Worm (Caenorhabditis elegans) whole organism, L4 larva: ENCODE measurements around the gene ttm-2.

Experiments
- D1046.2 ChIP-seq: fragments of 200-800 bp; sonication (Bioruptor generic); IDR thresholded peaks from 2 replicates; pipeline ENCODE4 v1.3.6; 2022; ENCODE audit warnings: missing genetic modification characterization, missing compliant biosample characterization
- F10B5.3 ChIP-seq: sonication (generic microtip); optimal IDR thresholded peaks from 2 replicates; lab custom pipeline; 2016; ENCODE audit warnings: mild to moderate bottlenecking, missing genetic modification characterization, missing compliant biosample characterization
- F26F4.8 ChIP-seq: fragments of 200-800 bp; sonication (Bioruptor generic); conservative IDR thresholded peaks from 2 replicates; pipeline ENCODE4 v1.3.6; 2022; ENCODE audit warnings: missing genetic modification characterization, missing compliant biosample characterization
- F37D6.2 ChIP-seq: sonication (generic microtip); optimal IDR thresholded peaks from 2 replicates; lab custom pipeline; 2016; ENCODE audit warnings: mild to moderate bottlenecking, missing genetic modification characterization, missing compliant biosample characterization
- F44E2.7 ChIP-seq: fragments of 200-800 bp; sonication (Bioruptor generic); IDR thresholded peaks from 2 replicates; pipeline ENCODE4 v2.1.2; 2022; ENCODE audit warnings: missing genetic modification characterization, missing compliant biosample characterization
- F49E8.2 ChIP-seq: sonication (generic microtip); optimal IDR thresholded peaks from 2 replicates; lab custom pipeline; 2016; ENCODE audit warnings: missing compliant biosample characterization, mild to moderate bottlenecking, missing genetic modification characterization, borderline replicate concordance
- Y48G9A.11 ChIP-seq: fragments of 200-800 bp; sonication (Bioruptor generic); IDR thresholded peaks from 2 replicates; pipeline ENCODE4 v1.3.6; 2022; ENCODE audit warnings: missing genetic modification reagents, missing genetic modification characterization, missing compliant biosample characterization
- Y5F2A.4 ChIP-seq: fragments of 200-800 bp; sonication (Bioruptor generic); optimal IDR thresholded peaks from 2 replicates; lab custom pipeline; 2018; ENCODE audit warnings: mild to moderate bottlenecking, missing genetic modification characterization, missing compliant biosample characterization
- Y75B8A.6 ChIP-seq: fragments of 200-800 bp; sonication (Bioruptor generic); IDR thresholded peaks from 2 replicates; pipeline ENCODE4 v1.3.6; 2022; ENCODE audit warnings: missing genetic modification reagents, missing genetic modification characterization, missing compliant biosample characterization
- ZK337.2 ChIP-seq: fragments of 200-800 bp; sonication (Bioruptor generic); IDR thresholded peaks from 2 replicates; pipeline ENCODE4 v1.3.6; 2022; ENCODE audit warnings: missing genetic modification reagents, missing genetic modification characterization, missing compliant biosample characterization
- aly-2 ChIP-seq: sonication (generic microtip); optimal IDR thresholded peaks from 2 replicates; lab custom pipeline; 2018; ENCODE audit warnings: missing biosample characterization, missing genetic modification characterization
- ama-1 ChIP-seq: fragments of 150-350 bp; optimal IDR thresholded peaks from 2 replicates; lab custom pipeline; 2014; ENCODE audit warnings: inconsistent platforms, mixed read lengths
- ceh-62 ChIP-seq: sonication (generic microtip); optimal IDR thresholded peaks from 2 replicates; lab custom pipeline; 2017; ENCODE audit warnings: missing biosample characterization, missing genetic modification characterization
- ces-1 ChIP-seq: fragments of 150-350 bp; sonication (generic microtip); optimal IDR thresholded peaks from 4 replicates; lab custom pipeline; 2014; ENCODE audit warnings: missing biosample characterization, missing genetic modification reagents, missing genetic modification characterization
- ctbp-1 ChIP-seq: fragments of 200-800 bp; sonication (Bioruptor generic); IDR thresholded peaks from 2 replicates; pipeline ENCODE4 v1.3.6; 2022; ENCODE audit warnings: missing genetic modification reagents, missing genetic modification characterization, missing compliant biosample characterization
- daf-16 ChIP-seq, 3 experiments: sonication (generic microtip); optimal IDR thresholded peaks; 2 replicates each; lab custom pipeline; 2016 to 2017; ENCODE audit warnings: missing genetic modification characterization in 3 of 3, missing genetic modification reagents in 3 of 3, mild to moderate bottlenecking in 2 of 3, missing compliant biosample characterization in 2 of 3, missing biosample characterization in 1 of 3, moderate library complexity in 1 of 3
- daf-8 ChIP-seq: fragments of 200-800 bp; sonication (Bioruptor generic); IDR thresholded peaks from 2 replicates; pipeline ENCODE4 v1.3.6; 2022; ENCODE audit warnings: missing genetic modification characterization, missing compliant biosample characterization
- dmd-6 ChIP-seq: fragments of 200-800 bp; sonication (Bioruptor generic); IDR thresholded peaks from 2 replicates; pipeline ENCODE4 v1.3.6; 2022; ENCODE audit warnings: missing genetic modification reagents, missing genetic modification characterization, missing compliant biosample characterization
- dmd-8 ChIP-seq: fragments of 200-800 bp; sonication (Bioruptor generic); IDR thresholded peaks from 2 replicates; pipeline ENCODE4 v1.3.6; 2022; ENCODE audit warnings: missing genetic modification characterization, missing compliant biosample characterization
- dpl-1 ChIP-seq: fragments of 150-350 bp; optimal IDR thresholded peaks from 2 replicates; lab custom pipeline; 2014; ENCODE audit warnings: missing biosample characterization, missing genetic modification reagents, missing genetic modification characterization
- dve-1 ChIP-seq: sonication (generic microtip); optimal IDR thresholded peaks from 2 replicates; lab custom pipeline; 2017; ENCODE audit warnings: antibody characterized with exemption, mild to moderate bottlenecking, missing genetic modification characterization, missing compliant biosample characterization; ENCODE audit not compliant: insufficient read depth
- egl-27 ChIP-seq: sonication (generic microtip); optimal IDR thresholded peaks from 3 replicates; lab custom pipeline; 2017; ENCODE audit warnings: missing biosample characterization, missing genetic modification reagents, missing genetic modification characterization
- egl-43 ChIP-seq: fragments of 200-800 bp; sonication (Bioruptor generic); IDR thresholded peaks from 2 replicates; pipeline ENCODE4 v1.3.6; 2022; ENCODE audit warnings: missing genetic modification reagents, missing genetic modification characterization, missing compliant biosample characterization
- gei-8 ChIP-seq: fragments of 200-800 bp; sonication (Bioruptor generic); optimal IDR thresholded peaks from 2 replicates; lab custom pipeline; 2018; ENCODE audit warnings: mild to moderate bottlenecking, missing genetic modification characterization, missing compliant biosample characterization
- hlh-30 ChIP-seq: sonication (generic microtip); optimal IDR thresholded peaks from 2 replicates; lab custom pipeline; 2017; ENCODE audit warnings: antibody characterized with exemption, mild to moderate bottlenecking, missing genetic modification characterization, missing compliant biosample characterization; ENCODE audit not compliant: insufficient read depth
- jun-1 ChIP-seq: fragments of 150-350 bp; optimal IDR thresholded peaks from 2 replicates; lab custom pipeline; 2014; ENCODE audit warnings: missing biosample characterization, missing genetic modification reagents, missing genetic modification characterization
- lim-7 ChIP-seq: fragments of 200-800 bp; sonication (Bioruptor generic); IDR thresholded peaks from 2 replicates; pipeline ENCODE4 v1.3.6; 2022; ENCODE audit warnings: missing genetic modification characterization, missing compliant biosample characterization
- lin-15B ChIP-seq: fragments of 150-350 bp; sonication (generic microtip); optimal IDR thresholded peaks from 3 replicates; lab custom pipeline; 2014; ENCODE audit warnings: missing biosample characterization, missing genetic modification characterization
- lin-29 ChIP-seq: fragments of 200-800 bp; sonication (Bioruptor generic); IDR thresholded peaks from 2 replicates; pipeline ENCODE4 v1.3.6; 2022; ENCODE audit warnings: missing genetic modification reagents, missing genetic modification characterization, missing compliant biosample characterization
- lir-3 ChIP-seq: sonication (generic microtip); optimal IDR thresholded peaks from 2 replicates; lab custom pipeline; 2016; ENCODE audit warnings: mild to moderate bottlenecking, missing genetic modification characterization, missing compliant biosample characterization
- madf-5 ChIP-seq, 2 experiments: fragments of 200-800 bp; sonication (Bioruptor generic); IDR thresholded peaks; 2 replicates each; pipeline ENCODE4 v1.3.6; 2022; ENCODE audit warnings: missing compliant biosample characterization in 2 of 2, missing genetic modification characterization in 2 of 2
- mdl-1 ChIP-seq, 2 experiments: fragments of 150-350 bp in 1 of 2; sonication (generic microtip) in 1 of 2; optimal IDR thresholded peaks; 2 replicates each; lab custom pipeline; 2014 to 2017; ENCODE audit warnings: missing biosample characterization in 2 of 2, missing genetic modification characterization in 2 of 2
- mxl-2 ChIP-seq: fragments of 200-800 bp; sonication (Bioruptor generic); conservative IDR thresholded peaks from 2 replicates; pipeline ENCODE4 v1.3.6; 2022; ENCODE audit warnings: missing genetic modification reagents, missing genetic modification characterization, missing compliant biosample characterization
- nhr-237 ChIP-seq: sonication (generic microtip); optimal IDR thresholded peaks from 2 replicates; lab custom pipeline; 2017; ENCODE audit warnings: missing biosample characterization, missing genetic modification characterization
- nhr-25 ChIP-seq: sonication (generic microtip); optimal IDR thresholded peaks from 2 replicates; lab custom pipeline; 2017; ENCODE audit warnings: missing genetic modification characterization, mild to moderate bottlenecking, missing compliant biosample characterization, antibody characterized with exemption, moderate library complexity, borderline replicate concordance; ENCODE audit not compliant: insufficient read depth
- nhr-42 ChIP-seq: fragments of 200-800 bp; sonication (Bioruptor generic); IDR thresholded peaks from 2 replicates; pipeline ENCODE4 v1.3.6; 2022; ENCODE audit warnings: missing genetic modification characterization, missing compliant biosample characterization
- nhr-48 ChIP-seq: sonication (generic microtip); optimal IDR thresholded peaks from 2 replicates; lab custom pipeline; 2016; ENCODE audit warnings: mild to moderate bottlenecking, missing genetic modification characterization, missing compliant biosample characterization
- nhr-77 ChIP-seq: fragments of 150-350 bp; optimal IDR thresholded peaks from 2 replicates; lab custom pipeline; 2014; ENCODE audit warnings: missing biosample characterization, missing genetic modification characterization
- pha-4 ChIP-seq, 2 experiments: fragments of 150-350 bp in 1 of 2; fragments of 200-800 bp in 1 of 2; sonication (Bioruptor generic) in 1 of 2; IDR thresholded peaks in 1 of 2; optimal IDR thresholded peaks in 1 of 2; 2 replicates each; pipeline versions ENCODE4 v1.3.6 to Lab custom; 2014 to 2022; ENCODE audit warnings: missing genetic modification characterization in 2 of 2, missing genetic modification reagents in 2 of 2, missing biosample characterization in 1 of 2, missing compliant biosample characterization in 1 of 2
- php-3 ChIP-seq: fragments of 200-800 bp; sonication (Bioruptor generic); IDR thresholded peaks from 2 replicates; pipeline ENCODE4 v1.3.6; 2022; ENCODE audit warnings: missing genetic modification reagents, missing genetic modification characterization, missing compliant biosample characterization
- pqm-1 ChIP-seq: sonication (generic microtip); optimal IDR thresholded peaks from 2 replicates; lab custom pipeline; 2017; ENCODE audit warnings: missing biosample characterization, missing genetic modification characterization
- saeg-2 ChIP-seq: fragments of 200-800 bp; sonication (Bioruptor generic); IDR thresholded peaks from 2 replicates; pipeline ENCODE4 v1.3.6; 2022; ENCODE audit warnings: missing genetic modification reagents, missing genetic modification characterization, missing compliant biosample characterization
- sdz-12 ChIP-seq: fragments of 200-800 bp; sonication (Bioruptor generic); optimal IDR thresholded peaks from 2 replicates; lab custom pipeline; 2018; ENCODE audit warnings: mild to moderate bottlenecking, missing genetic modification characterization, missing compliant biosample characterization
- spr-1 ChIP-seq: sonication (generic microtip); optimal IDR thresholded peaks from 2 replicates; lab custom pipeline; 2016; ENCODE audit warnings: mild to moderate bottlenecking, missing genetic modification characterization, missing compliant biosample characterization
- tra-1 ChIP-seq: fragments of 200-800 bp; sonication (Bioruptor generic); IDR thresholded peaks from 2 replicates; pipeline ENCODE4 v1.3.6; 2022; ENCODE audit warnings: missing genetic modification reagents, missing genetic modification characterization, missing compliant biosample characterization
- unc-130 ChIP-seq: sonication (generic microtip); optimal IDR thresholded peaks from 2 replicates; lab custom pipeline; 2016; ENCODE audit warnings: missing genetic modification reagents, missing genetic modification characterization, missing compliant biosample characterization
- unc-39 ChIP-seq: sonication (generic microtip); optimal IDR thresholded peaks from 2 replicates; lab custom pipeline; 2017; ENCODE audit warnings: missing biosample characterization, missing genetic modification characterization
- unc-62 ChIP-seq, 3 experiments: fragments of 150-350 bp in 1 of 3; sonication (generic microtip); optimal IDR thresholded peaks in 2 of 3; peaks in 1 of 3; 1 replicate in 1 of 3; 2 replicates in 2 of 3; lab custom pipeline; 2014 to 2017; ENCODE audit warnings: missing biosample characterization in 3 of 3, missing genetic modification characterization in 3 of 3, missing genetic modification reagents in 3 of 3, missing genotype in 1 of 3
- zag-1 ChIP-seq: fragments of 150-350 bp; optimal IDR thresholded peaks from 2 replicates; lab custom pipeline; 2014; ENCODE audit warnings: missing biosample characterization, missing genetic modification characterization
- ztf-11 ChIP-seq: fragments of 150-350 bp; optimal IDR thresholded peaks from 2 replicates; lab custom pipeline; 2014; ENCODE audit warnings: missing biosample characterization, missing genetic modification characterization

Gene ttm-2

ce11 chrII:4745281-4745680 lies 20.9 kb downstream of the ttm-2 start (continued):
- TF ChIP-seq php-3 (GFP tag; lab: Robert Waterston, UW), result no peak
- peak; percentile 34 for TF ChIP-seq dve-1 (tag; lab: Kevin White, UChicago)
- no peak for TF ChIP-seq F49E8.2
- peak; percentile 8 for TF ChIP-seq nhr-77 (tag; lab: Kevin White, UChicago)
- TF ChIP-seq unc-39 (tag; lab: Kevin White, UChicago), result no peak
- TF ChIP-seq unc-62 (GFP tag; optimal IDR thresholded peaks at IDR 0.05 in 1 of 2; lab: Kevin White, UChicago), result no peak
- TF ChIP-seq unc-62 (tag; optimal IDR thresholded peaks at IDR 0.05; lab: Kevin White, UChicago), result no peak
- TF ChIP-seq hlh-30 (tag; lab: Kevin White, UChicago), result peak; percentile 63
- TF ChIP-seq nhr-48 (tag; lab: Kevin White, UChicago), result peak; percentile 95
- TF ChIP-seq F44E2.7 (GFP tag; lab: Robert Waterston, UW), result no peak
- no peak for TF ChIP-seq egl-27 (tag; lab: Kevin White, UChicago)
- no peak for TF ChIP-seq jun-1 (tag; lab: Kevin White, UChicago)
- TF ChIP-seq daf-16 (GFP tag; optimal IDR thresholded peaks at IDR 0.05; lab: Kevin White, UChicago), result no peak
- no peak for TF ChIP-seq daf-16 (tag; optimal IDR thresholded peaks at IDR 0.05; lab: Kevin White, UChicago)
- no peak for TF ChIP-seq lin-15B (tag; lab: Kevin White, UChicago)
- TF ChIP-seq nhr-25, result no peak
- no peak for TF ChIP-seq egl-43
- no peak for TF ChIP-seq ceh-62
- TF ChIP-seq Y75B8A.6, result no peak
- no peak for TF ChIP-seq aly-2 (tag; lab: Kevin White, UChicago)
- no peak for TF ChIP-seq gei-8 (GFP tag; lab: Kevin White, UChicago)
- peak; percentile 30; the same call in 1 of the 2 replicates for TF ChIP-seq dmd-6 (GFP tag; lab: Robert Waterston, UW)
- no peak for TF ChIP-seq Y5F2A.4 (GFP tag; lab: Kevin White, UChicago)
- no peak for TF ChIP-seq lir-3 (tag; lab: Kevin White, UChicago)
- TF ChIP-seq zag-1 (tag; lab: Kevin White, UChicago), result no peak
- TF ChIP-seq pha-4 (GFP tag; IDR thresholded peaks at IDR 0.05; lab: Robert Waterston, UW), result no peak
- TF ChIP-seq pha-4 (tag; optimal IDR thresholded peaks at IDR 0.05; lab: Kevin White, UChicago), result no peak
- TF ChIP-seq ces-1 (GFP tag; lab: Kevin White, UChicago), result no peak
- no peak for TF ChIP-seq spr-1 (tag; lab: Kevin White, UChicago)
- TF ChIP-seq ctbp-1 (GFP tag; lab: Robert Waterston, UW), result no peak
- TF ChIP-seq mdl-1 (tag; optimal IDR thresholded peaks at IDR 0.05; lab: Kevin White, UChicago), result peak in 1 of 2 experiments; percentile 71
- TF ChIP-seq lim-7 (GFP tag; lab: Robert Waterston, UW), result no peak
- peak; percentile 78 for TF ChIP-seq mxl-2 (GFP tag; lab: Robert Waterston, UW)
- TF ChIP-seq unc-130 (GFP tag; lab: Kevin White, UChicago), result no peak
- no peak for TF ChIP-seq madf-5 (GFP tag; IDR thresholded peaks at IDR 0.05; lab: Robert Waterston, UW)
- TF ChIP-seq tra-1 (GFP tag; lab: Robert Waterston, UW), result peak; percentile 39; the same call in 1 of the 2 replicates
- TF ChIP-seq daf-8, result no peak
- no peak for TF ChIP-seq pqm-1 (tag; lab: Kevin White, UChicago)
- no peak for TF ChIP-seq ZK337.2 (GFP tag; lab: Robert Waterston, UW)
- no peak for TF ChIP-seq Y48G9A.11
- TF ChIP-seq ama-1 (lab: Kevin White, UChicago), result no peak
- no peak for TF ChIP-seq ztf-11 (tag; lab: Kevin White, UChicago)
- TF ChIP-seq F37D6.2 (tag; lab: Kevin White, UChicago), result no peak
- TF ChIP-seq lin-29 (GFP tag; lab: Robert Waterston, UW), result no peak
- no peak for TF ChIP-seq F26F4.8 (GFP tag; lab: Robert Waterston, UW)
- no peak for TF ChIP-seq sdz-12 (GFP tag; lab: Kevin White, UChicago)
- TF ChIP-seq nhr-237, result no peak
- TF ChIP-seq saeg-2 (GFP tag; lab: Robert Waterston, UW), result no peak
- no peak for TF ChIP-seq dmd-8 (GFP tag; lab: Robert Waterston, UW)
- no peak for TF ChIP-seq F10B5.3
- TF ChIP-seq nhr-42, result no peak
- TF ChIP-seq dpl-1, result peak; percentile 33
- TF ChIP-seq D1046.2 (GFP tag; lab: Robert Waterston, UW), result no peak
